Worm (Caenorhabditis elegans) whole organism, L4 larva: ENCODE data around the gene umps-1.

Experiments used
- D1046.2 ChIP-seq: fragments of 200-800 bp; sonication (Bioruptor generic); IDR thresholded peaks from 2 replicates; pipeline ENCODE4 v1.3.6; 2022; ENCODE audit warnings: missing genetic modification characterization, missing compliant biosample characterization
- F44E2.7 ChIP-seq: fragments of 200-800 bp; sonication (Bioruptor generic); IDR thresholded peaks from 2 replicates; pipeline ENCODE4 v2.1.2; 2022; ENCODE audit warnings: missing genetic modification characterization, missing compliant biosample characterization
- F49E8.2 ChIP-seq: sonication (generic microtip); optimal IDR thresholded peaks from 2 replicates; lab custom pipeline; 2016; ENCODE audit warnings: missing compliant biosample characterization, mild to moderate bottlenecking, missing genetic modification characterization, borderline replicate concordance
- R02D3.7 ChIP-seq: fragments of 150-350 bp; sonication (generic microtip); optimal IDR thresholded peaks from 3 replicates; lab custom pipeline; 2014; ENCODE audit warnings: missing biosample characterization, missing genetic modification characterization
- T26A8.4 ChIP-seq: fragments of 200-800 bp; sonication (Bioruptor generic); IDR thresholded peaks from 2 replicates; pipeline ENCODE4 v1.3.6; 2022; ENCODE audit warnings: missing genetic modification characterization, missing compliant biosample characterization
- aha-1 ChIP-seq: fragments of 150-350 bp; peaks from one replicate; lab custom pipeline; 2014; ENCODE audit warnings: missing biosample characterization, missing genetic modification characterization
- aly-2 ChIP-seq: sonication (generic microtip); optimal IDR thresholded peaks from 2 replicates; lab custom pipeline; 2018; ENCODE audit warnings: missing biosample characterization, missing genetic modification characterization
- ama-1 ChIP-seq: fragments of 150-350 bp; optimal IDR thresholded peaks from 2 replicates; lab custom pipeline; 2014; ENCODE audit warnings: inconsistent platforms, mixed read lengths
- arid-1 ChIP-seq: fragments of 200-800 bp; sonication (Bioruptor generic); conservative IDR thresholded peaks from 2 replicates; pipeline ENCODE4 v1.3.6; 2022; ENCODE audit warnings: missing genetic modification reagents, missing genetic modification characterization, missing compliant biosample characterization
- attf-4 ChIP-seq: sonication (generic microtip); optimal IDR thresholded peaks from 3 replicates; lab custom pipeline; 2017; ENCODE audit warnings: missing biosample characterization, missing genetic modification characterization
- ceh-44 ChIP-seq: fragments of 200-800 bp; sonication (Bioruptor generic); IDR thresholded peaks from 2 replicates; pipeline ENCODE4 v1.3.6; 2022; ENCODE audit warnings: missing genetic modification reagents, missing genetic modification characterization, missing compliant biosample characterization
- ceh-62 ChIP-seq: sonication (generic microtip); optimal IDR thresholded peaks from 2 replicates; lab custom pipeline; 2017; ENCODE audit warnings: missing biosample characterization, missing genetic modification characterization
- ces-1 ChIP-seq: fragments of 150-350 bp; sonication (generic microtip); optimal IDR thresholded peaks from 4 replicates; lab custom pipeline; 2014; ENCODE audit warnings: missing biosample characterization, missing genetic modification reagents, missing genetic modification characterization
- daf-12 ChIP-seq: fragments of 150-350 bp; optimal IDR thresholded peaks from 2 replicates; lab custom pipeline; 2014; ENCODE audit warnings: missing biosample characterization, missing genetic modification reagents, missing genetic modification characterization
- daf-16 ChIP-seq, 3 experiments: sonication (generic microtip); optimal IDR thresholded peaks; 2 replicates each; lab custom pipeline; 2016 to 2017; ENCODE audit warnings: missing genetic modification characterization in 3 of 3, missing genetic modification reagents in 3 of 3, mild to moderate bottlenecking in 2 of 3, missing compliant biosample characterization in 2 of 3, missing biosample characterization in 1 of 3, moderate library complexity in 1 of 3
- daf-19 ChIP-seq: fragments of 200-800 bp; sonication (Bioruptor generic); conservative IDR thresholded peaks from 2 replicates; pipeline ENCODE4 v1.3.6; 2022; ENCODE audit warnings: missing genetic modification characterization, missing compliant biosample characterization
- daf-8 ChIP-seq: fragments of 200-800 bp; sonication (Bioruptor generic); IDR thresholded peaks from 2 replicates; pipeline ENCODE4 v1.3.6; 2022; ENCODE audit warnings: missing genetic modification characterization, missing compliant biosample characterization
- dmd-6 ChIP-seq: fragments of 200-800 bp; sonication (Bioruptor generic); IDR thresholded peaks from 2 replicates; pipeline ENCODE4 v1.3.6; 2022; ENCODE audit warnings: missing genetic modification reagents, missing genetic modification characterization, missing compliant biosample characterization
- duxl-1 ChIP-seq: sonication (generic microtip); optimal IDR thresholded peaks from 2 replicates; lab custom pipeline; 2016; ENCODE audit warnings: mild to moderate bottlenecking, missing genetic modification characterization, moderate library complexity, missing compliant biosample characterization; ENCODE audit not compliant: poor library complexity
- egl-27 ChIP-seq: sonication (generic microtip); optimal IDR thresholded peaks from 3 replicates; lab custom pipeline; 2017; ENCODE audit warnings: missing biosample characterization, missing genetic modification reagents, missing genetic modification characterization
- fkh-10 ChIP-seq: fragments of 150-350 bp; optimal IDR thresholded peaks from 2 replicates; lab custom pipeline; 2014; ENCODE audit warnings: missing biosample characterization, missing genetic modification reagents, missing genetic modification characterization
- hif-1 ChIP-seq, 2 experiments: sonication (generic microtip); optimal IDR thresholded peaks; 2 replicates each; lab custom pipeline; 2016 to 2017; ENCODE audit warnings: missing compliant biosample characterization in 2 of 2, missing genetic modification characterization in 2 of 2, missing genetic modification reagents in 2 of 2, missing genotype in 2 of 2, mild to moderate bottlenecking in 1 of 2
- hmg-1.1 ChIP-seq: fragments of 200-800 bp; sonication (Bioruptor generic); IDR thresholded peaks from 2 replicates; pipeline ENCODE4 v1.3.6; 2022; ENCODE audit warnings: missing genetic modification reagents, missing genetic modification characterization, missing compliant biosample characterization
- jun-1 ChIP-seq: fragments of 150-350 bp; optimal IDR thresholded peaks from 2 replicates; lab custom pipeline; 2014; ENCODE audit warnings: missing biosample characterization, missing genetic modification reagents, missing genetic modification characterization
- lim-7 ChIP-seq: fragments of 200-800 bp; sonication (Bioruptor generic); IDR thresholded peaks from 2 replicates; pipeline ENCODE4 v1.3.6; 2022; ENCODE audit warnings: missing genetic modification characterization, missing compliant biosample characterization
- lin-13 ChIP-seq: fragments of 150-350 bp; optimal IDR thresholded peaks from 2 replicates; lab custom pipeline; 2014; ENCODE audit warnings: missing biosample characterization, missing genetic modification reagents, missing genetic modification characterization
- lir-3 ChIP-seq: sonication (generic microtip); optimal IDR thresholded peaks from 2 replicates; lab custom pipeline; 2016; ENCODE audit warnings: mild to moderate bottlenecking, missing genetic modification characterization, missing compliant biosample characterization
- lsy-2 ChIP-seq, 2 experiments: fragments of 150-350 bp in 1 of 2; sonication (generic microtip) in 1 of 2; optimal IDR thresholded peaks; 2 replicates each; lab custom pipeline; 2014 to 2017; ENCODE audit warnings: missing biosample characterization in 2 of 2, missing genetic modification characterization in 2 of 2
- madf-9 ChIP-seq: fragments of 200-800 bp; sonication (Bioruptor generic); conservative IDR thresholded peaks from 2 replicates; pipeline ENCODE4 v1.3.6; 2022; ENCODE audit warnings: missing genetic modification reagents, missing genetic modification characterization, missing compliant biosample characterization
- mes-2 ChIP-seq: sonication (generic microtip); optimal IDR thresholded peaks from 2 replicates; lab custom pipeline; 2016; ENCODE audit warnings: missing genotype, mild to moderate bottlenecking, missing genetic modification characterization, missing compliant biosample characterization; ENCODE audit not compliant: poor library complexity, severe bottlenecking
- nhr-10 ChIP-seq: fragments of 150-350 bp; optimal IDR thresholded peaks from 2 replicates; lab custom pipeline; 2014; ENCODE audit warnings: missing biosample characterization, missing genetic modification characterization
- nhr-102 ChIP-seq: sonication (generic microtip); optimal IDR thresholded peaks from 2 replicates; lab custom pipeline; 2016; ENCODE audit warnings: mild to moderate bottlenecking, missing genetic modification characterization, moderate library complexity, missing compliant biosample characterization
- nhr-111 ChIP-seq: fragments of 200-800 bp; sonication (Bioruptor generic); optimal IDR thresholded peaks from 2 replicates; lab custom pipeline; 2018; ENCODE audit warnings: mild to moderate bottlenecking, missing genetic modification characterization, missing compliant biosample characterization
- nhr-237 ChIP-seq: sonication (generic microtip); optimal IDR thresholded peaks from 2 replicates; lab custom pipeline; 2017; ENCODE audit warnings: missing biosample characterization, missing genetic modification characterization
- nhr-25 ChIP-seq: sonication (generic microtip); optimal IDR thresholded peaks from 2 replicates; lab custom pipeline; 2017; ENCODE audit warnings: missing genetic modification characterization, mild to moderate bottlenecking, missing compliant biosample characterization, antibody characterized with exemption, moderate library complexity, borderline replicate concordance; ENCODE audit not compliant: insufficient read depth
- nhr-28 ChIP-seq: fragments of 150-350 bp; optimal IDR thresholded peaks from 2 replicates; lab custom pipeline; 2014; ENCODE audit warnings: missing biosample characterization, missing genetic modification characterization
- nhr-41 ChIP-seq: fragments of 200-800 bp; sonication (Bioruptor generic); IDR thresholded peaks from 2 replicates; pipeline ENCODE4 v1.3.6; 2022; ENCODE audit warnings: missing genetic modification reagents, missing genetic modification characterization, missing compliant biosample characterization
- php-3 ChIP-seq: fragments of 200-800 bp; sonication (Bioruptor generic); IDR thresholded peaks from 2 replicates; pipeline ENCODE4 v1.3.6; 2022; ENCODE audit warnings: missing genetic modification reagents, missing genetic modification characterization, missing compliant biosample characterization
- rbr-2 ChIP-seq: sonication (generic microtip); optimal IDR thresholded peaks from 2 replicates; lab custom pipeline; 2016; ENCODE audit warnings: missing genotype, missing genetic modification characterization, missing compliant biosample characterization
- sdz-12 ChIP-seq: fragments of 200-800 bp; sonication (Bioruptor generic); optimal IDR thresholded peaks from 2 replicates; lab custom pipeline; 2018; ENCODE audit warnings: mild to moderate bottlenecking, missing genetic modification characterization, missing compliant biosample characterization
- tra-1 ChIP-seq: fragments of 200-800 bp; sonication (Bioruptor generic); IDR thresholded peaks from 2 replicates; pipeline ENCODE4 v1.3.6; 2022; ENCODE audit warnings: missing genetic modification reagents, missing genetic modification characterization, missing compliant biosample characterization
- unc-62 ChIP-seq, 3 experiments: fragments of 150-350 bp in 1 of 3; sonication (generic microtip); optimal IDR thresholded peaks in 2 of 3; peaks in 1 of 3; 1 replicate in 1 of 3; 2 replicates in 2 of 3; lab custom pipeline; 2014 to 2017; ENCODE audit warnings: missing biosample characterization in 3 of 3, missing genetic modification characterization in 3 of 3, missing genetic modification reagents in 3 of 3, missing genotype in 1 of 3
- zag-1 ChIP-seq: fragments of 150-350 bp; optimal IDR thresholded peaks from 2 replicates; lab custom pipeline; 2014; ENCODE audit warnings: missing biosample characterization, missing genetic modification characterization
- zfp-2 ChIP-seq: sonication (generic microtip); optimal IDR thresholded peaks from 2 replicates; lab custom pipeline; 2016; ENCODE audit warnings: mild to moderate bottlenecking, missing genetic modification characterization, missing compliant biosample characterization
- zip-11 ChIP-seq: fragments of 200-800 bp; sonication (Bioruptor generic); IDR thresholded peaks from 2 replicates; pipeline ENCODE4 v1.3.6; 2022; ENCODE audit warnings: missing genetic modification characterization, missing compliant biosample characterization
- ztf-11 ChIP-seq: fragments of 150-350 bp; optimal IDR thresholded peaks from 2 replicates; lab custom pipeline; 2014; ENCODE audit warnings: missing biosample characterization, missing genetic modification characterization

Gene umps-1

DNA sequence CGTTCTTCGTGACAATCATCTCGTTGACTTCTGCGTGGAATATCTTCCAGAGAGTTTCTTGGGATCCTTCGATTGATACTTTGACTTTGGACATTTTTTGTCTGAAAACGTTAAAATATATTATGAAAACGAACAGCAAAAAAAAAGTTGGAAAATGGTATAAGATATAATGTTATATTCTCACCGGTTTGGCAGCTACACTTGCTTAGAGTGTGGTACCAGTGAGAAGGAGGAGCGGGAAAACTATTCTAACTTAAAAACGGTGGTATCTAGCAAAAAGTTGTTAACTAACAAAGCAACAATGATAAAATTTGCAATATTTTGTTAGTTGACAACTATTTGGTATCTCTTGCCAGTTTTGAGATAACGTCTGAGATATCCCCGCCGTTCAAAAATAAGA, 15.7 kb downstream of the umps-1 start, which contains the start of gene tbx-9:
Gene tbx-9 (minus strand): TSS at position 101 of the 400 bp plus-strand sequence.
- no peak for TF ChIP-seq zag-1
- no peak for TF ChIP-seq zip-11 (GFP tag; lab: Robert Waterston, UW)
- no peak for TF ChIP-seq nhr-10 (tag; lab: Kevin White, UChicago)
- no peak for TF ChIP-seq F49E8.2 (tag; lab: Kevin White, UChicago)
- no peak for TF ChIP-seq mes-2 (tag; lab: Kevin White, UChicago)
- no peak for TF ChIP-seq fkh-10 (GFP tag; lab: Kevin White, UChicago)
- TF ChIP-seq jun-1 = no peak
- TF ChIP-seq nhr-41 = no peak
- TF ChIP-seq egl-27 (tag; lab: Kevin White, UChicago) = no peak
- no peak for TF ChIP-seq nhr-237 (tag; lab: Kevin White, UChicago)
- no peak for TF ChIP-seq tra-1
- TF ChIP-seq daf-8 (GFP tag; lab: Robert Waterston, UW) = no peak
- no peak for TF ChIP-seq daf-19 (GFP tag; lab: Robert Waterston, UW)
- TF ChIP-seq D1046.2 = no peak
- TF ChIP-seq aha-1 = no peak
- no peak for TF ChIP-seq madf-9 (GFP tag; lab: Robert Waterston, UW)
- TF ChIP-seq nhr-102 (tag; lab: Kevin White, UChicago) = no peak
- TF ChIP-seq ceh-44 = no peak
- no peak for TF ChIP-seq lin-13 (GFP tag; lab: Kevin White, UChicago)
- TF ChIP-seq nhr-28 = no peak

DNA sequence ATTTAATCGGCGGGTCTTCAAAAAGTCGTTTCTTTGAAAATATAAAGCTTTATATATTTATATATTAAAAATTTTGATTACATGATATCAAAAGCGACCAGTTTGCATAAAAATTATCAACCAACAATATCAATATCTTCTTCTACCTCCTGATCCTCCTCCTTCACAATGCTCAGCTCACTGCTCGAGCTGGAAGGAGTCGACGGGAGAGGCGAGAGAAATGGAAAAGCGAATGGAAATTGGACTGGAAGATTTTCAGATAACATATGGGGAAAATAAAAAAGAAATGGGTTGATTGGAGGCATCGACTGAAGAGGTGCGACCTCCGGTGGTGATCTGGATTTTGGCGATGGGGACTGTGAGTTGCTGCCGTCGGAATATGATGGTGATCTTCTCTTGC, 17.5 kb downstream of the umps-1 start:
- TF ChIP-seq aha-1 = peak; percentile 69
- TF ChIP-seq hmg-1.1 (GFP tag; lab: Robert Waterston, UW) = no peak
- TF ChIP-seq arid-1 (GFP tag; lab: Robert Waterston, UW) = no peak
- TF ChIP-seq unc-62 (GFP tag; optimal IDR thresholded peaks at IDR 0.05 in 1 of 2; lab: Kevin White, UChicago) = no peak
- no peak for TF ChIP-seq unc-62 (tag; optimal IDR thresholded peaks at IDR 0.05; lab: Kevin White, UChicago)
- TF ChIP-seq daf-19 (GFP tag; lab: Robert Waterston, UW) = no peak
- TF ChIP-seq rbr-2 (tag; lab: Kevin White, UChicago) = no peak
- no peak for TF ChIP-seq R02D3.7 (tag; lab: Kevin White, UChicago)
- no peak for TF ChIP-seq daf-16 (GFP tag; optimal IDR thresholded peaks at IDR 0.05; lab: Kevin White, UChicago)
- no peak for TF ChIP-seq daf-16 (tag; optimal IDR thresholded peaks at IDR 0.05; lab: Kevin White, UChicago)

DNA sequence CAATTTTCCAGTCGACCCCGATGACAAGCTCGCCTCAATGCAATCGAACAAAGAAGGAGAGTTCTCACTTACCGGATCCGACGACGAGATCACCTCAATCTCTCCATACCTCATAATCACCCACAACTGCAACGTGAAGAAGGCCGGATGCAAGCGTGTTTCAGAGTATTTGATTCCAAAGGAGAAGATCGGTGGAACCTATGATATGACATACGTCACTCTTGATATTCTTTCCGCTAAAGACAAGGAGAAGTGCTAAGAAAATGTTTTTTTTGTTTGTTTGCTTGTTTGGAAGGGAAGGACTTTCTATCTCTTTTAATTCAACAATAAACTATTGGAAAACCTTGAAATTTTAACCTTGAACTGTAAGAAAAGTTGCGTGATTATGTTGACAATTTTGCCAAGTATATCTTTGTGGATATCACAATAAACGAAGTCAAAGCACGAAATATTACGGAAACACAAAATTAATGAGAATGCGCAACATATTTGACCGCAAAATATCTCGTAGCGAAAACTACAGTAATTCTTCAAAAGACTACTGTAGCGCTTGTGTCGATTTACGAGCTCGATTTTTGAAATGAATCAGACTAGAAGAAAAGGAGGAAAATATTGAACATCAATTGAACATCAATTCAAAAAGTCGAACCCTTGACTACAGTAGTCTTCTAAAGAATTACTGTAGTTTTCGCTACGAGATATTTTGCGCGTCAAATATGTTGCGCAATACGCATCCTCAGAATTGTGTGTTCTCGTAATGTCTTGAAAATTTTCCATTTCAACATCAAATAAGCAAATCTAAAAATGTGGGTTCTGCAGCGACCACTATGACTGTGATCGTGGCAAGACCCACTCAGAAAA, 18.2 kb downstream of the umps-1 start:
- TF ChIP-seq zfp-2 (no peak), unc-62 (GFP tag; optimal IDR thresholded peaks at IDR 0.05 in 1 of 2; lab: Kevin White, UChicago) (peak in 1 of 2 experiments; percentile 8), unc-62 (tag; optimal IDR thresholded peaks at IDR 0.05; lab: Kevin White, UChicago) (no peak), aha-1 (peak; percentile 62), F44E2.7 (GFP tag; lab: Robert Waterston, UW) (no peak), ama-1 (peak; percentile 84), php-3 (GFP tag; lab: Robert Waterston, UW) (no peak), ces-1 (no peak), ceh-62 (tag; lab: Kevin White, UChicago) (no peak), T26A8.4 (GFP tag; lab: Robert Waterston, UW) (no peak), hif-1 (tag; optimal IDR thresholded peaks at IDR 0.05; lab: Kevin White, UChicago) (no peak), nhr-111 (no peak), sdz-12 (GFP tag; lab: Kevin White, UChicago) (no peak), R02D3.7 (tag; lab: Kevin White, UChicago) (no peak), ztf-11 (tag; lab: Kevin White, UChicago) (no peak), duxl-1 (tag; lab: Kevin White, UChicago) (no peak), dmd-6 (GFP tag; lab: Robert Waterston, UW) (no peak), lim-7 (no peak), aly-2 (tag; lab: Kevin White, UChicago) (no peak), daf-12 (tag; lab: Kevin White, UChicago) (no peak), attf-4 (tag; lab: Kevin White, UChicago) (no peak), lsy-2 (tag; optimal IDR thresholded peaks at IDR 0.05; lab: Kevin White, UChicago) (peak in 1 of 2 experiments; percentile 51), lir-3 (no peak), nhr-25 (peak; percentile 56)
